Fruit fly (Drosophila melanogaster): ENCODE data around the gene CG7778.
A peak's percentile ranks its signal among the peaks of the same experiment; 100 is the strongest.

The CG7778 gene

dm6 chr2L:8361204-8361952, 15.0 kb downstream of the CG7778 start (continued):
- no peak for TF ChIP-seq CG6272 (GFP tag; IDR thresholded peaks at IDR 0.05)
- TF ChIP-seq CG12299 (tag; optimal IDR thresholded peaks at IDR 0.05), result peak; percentile 13
- TF ChIP-seq CG8478 (optimal IDR thresholded peaks at IDR 0.05), result no peak
- no peak for TF ChIP-seq CG4820 (GFP tag; optimal IDR thresholded peaks at IDR 0.05)
- no peak for TF ChIP-seq C15 (GFP tag; IDR thresholded peaks at IDR 0.05)
- no peak for TF ChIP-seq YL-1 (GFP tag; optimal IDR thresholded peaks at IDR 0.05)
- TF ChIP-seq kni (GFP tag; optimal IDR thresholded peaks at IDR 0.05), result peak; percentile 46
- peak; percentile 12 for TF ChIP-seq pfk (GFP tag; optimal IDR thresholded peaks at IDR 0.05)
- no peak for TF ChIP-seq salm (tag; optimal IDR thresholded peaks at IDR 0.05)
- peak; percentile 77 for TF ChIP-seq Med (GFP tag)
- TF ChIP-seq Bgb (GFP tag; IDR thresholded peaks at IDR 0.05; ENCODE audit: partially characterized antibody), result no peak
- no peak for TF ChIP-seq CG10431 (GFP tag; optimal IDR thresholded peaks at IDR 0.05)
- TF ChIP-seq CG9817 (tag; optimal IDR thresholded peaks at IDR 0.05), result no peak
- no peak for TF ChIP-seq HHEX (GFP tag; optimal IDR thresholded peaks at IDR 0.05)
- peak; percentile 21 for TF ChIP-seq Hsf (GFP tag; optimal IDR thresholded peaks at IDR 0.05)
- peak; percentile 6 for TF ChIP-seq Max (GFP tag; optimal IDR thresholded peaks at IDR 0.05)
- no peak for TF ChIP-seq H2.0 (GFP tag; IDR thresholded peaks at IDR 0.05)
- peak; percentile 6 for TF ChIP-seq org-1 (GFP tag; optimal IDR thresholded peaks at IDR 0.05)
- TF ChIP-seq CG11456 (GFP tag; IDR thresholded peaks at IDR 0.05), result peak; percentile 35; the same call in 1 of the 3 replicates
- no peak for TF ChIP-seq cad (GFP tag; optimal IDR thresholded peaks at IDR 0.05)
- no peak for TF ChIP-seq CG14667 (GFP tag; IDR thresholded peaks at IDR 0.05)
- no peak for TF ChIP-seq CG18619 (GFP tag; optimal IDR thresholded peaks at IDR 0.05)
- no peak for TF ChIP-seq CG30020 (tag; optimal IDR thresholded peaks at IDR 0.05)
- no peak for TF ChIP-seq ranshi (GFP tag; IDR thresholded peaks at IDR 0.05)
- TF ChIP-seq nom (GFP tag; optimal IDR thresholded peaks at IDR 0.05), result peak; percentile 2
- TF ChIP-seq lola (GFP tag; optimal IDR thresholded peaks at IDR 0.05), result no peak
- TF ChIP-seq gcm2 (GFP tag; optimal IDR thresholded peaks at IDR 0.05), result no peak
- TF ChIP-seq gem (tag; optimal IDR thresholded peaks at IDR 0.05), result peak; percentile 55
- TF ChIP-seq CG30403 (GFP tag; optimal IDR thresholded peaks at IDR 0.05), result peak; percentile 40
- no peak for TF ChIP-seq CG11695 (GFP tag; IDR thresholded peaks at IDR 0.05)
- no peak for TF ChIP-seq wor (GFP tag; IDR thresholded peaks at IDR 0.05)
- TF ChIP-seq CG7745 (tag; optimal IDR thresholded peaks at IDR 0.05), result no peak
- no peak for TF ChIP-seq CG6791 (GFP tag; IDR thresholded peaks at IDR 0.05; ENCODE audit: partially characterized antibody)
- no peak for TF ChIP-seq CG7963 (GFP tag; IDR thresholded peaks at IDR 0.05; ENCODE audit: partially characterized antibody)
- TF ChIP-seq CG13775 (GFP tag; optimal IDR thresholded peaks at IDR 0.05), result no peak
- no peak for TF ChIP-seq seq (GFP tag; IDR thresholded peaks at IDR 0.05)
- peak; percentile 20; the same call in 1 of the 2 replicates for TF ChIP-seq MBD-R2 (GFP tag; IDR thresholded peaks at IDR 0.05)
- peak; percentile 20 for TF ChIP-seq CG16815 (GFP tag; optimal IDR thresholded peaks at IDR 0.05)
- TF ChIP-seq GATAe (GFP tag; conservative IDR thresholded peaks at IDR 0.05), result no peak
- TF ChIP-seq CG2199 (GFP tag; IDR thresholded peaks at IDR 0.05), result peak; percentile 38; the same call in 1 of the 3 replicates
- no peak for TF ChIP-seq Trl (optimal IDR thresholded peaks at IDR 0.05)
- no peak for TF ChIP-seq Trl (GFP tag; optimal IDR thresholded peaks at IDR 0.05)
- peak; percentile 59 for TF ChIP-seq CG2712 (tag; optimal IDR thresholded peaks at IDR 0.05)
- peak; percentile 43 for TF ChIP-seq CG18262 (tag; optimal IDR thresholded peaks at IDR 0.05)
- TF ChIP-seq CG16779 (GFP tag; IDR thresholded peaks at IDR 0.05), result no peak
- peak; percentile 7 for TF ChIP-seq CG14710 (tag; optimal IDR thresholded peaks at IDR 0.05)
- no peak for TF ChIP-seq insv (GFP tag; optimal IDR thresholded peaks at IDR 0.05)
- TF ChIP-seq pros (GFP tag; optimal IDR thresholded peaks at IDR 0.05), result peak; percentile 51
- TF ChIP-seq CG18599 (GFP tag; optimal IDR thresholded peaks at IDR 0.05), result peak; percentile 53
- no peak for TF ChIP-seq ems (GFP tag; optimal IDR thresholded peaks at IDR 0.05)

All from whole organism, embryonic.